Worm (Caenorhabditis elegans) whole organism, dauer: ENCODE measurements around the gene C09B8.4.

Source experiments
- unc-62 ChIP-seq: sonication (generic microtip); optimal IDR thresholded peaks from 2 replicates; lab custom pipeline; 2017; ENCODE audit warnings: missing biosample characterization, missing genetic modification reagents, missing genetic modification characterization

C09B8.4 gene

ce11 chrX:5987910-5988309 is 31.8 kb downstream of the C09B8.4 start:
- no peak for TF ChIP-seq unc-62 (GFP tag; lab: Kevin White, UChicago)

ce11 chrX:5985720-5986119 is 34.0 kb downstream of the C09B8.4 start:
- TF ChIP-seq unc-62 (GFP tag; lab: Kevin White, UChicago), result no peak

ce11 chrX:5984581-5985039 is 35.1 kb downstream of the C09B8.4 start, which contains the start of gene klp-13:
Gene klp-13, plus strand, starts transcription at chrX:5984989.
- TF ChIP-seq unc-62 (GFP tag; lab: Kevin White, UChicago), result no peak

ce11 chrX:5983267-5983666 is 36.5 kb downstream of the C09B8.4 start:
- TF ChIP-seq unc-62 (GFP tag; lab: Kevin White, UChicago), result no peak

ce11 chrX:5982799-5983198 is 36.9 kb downstream of the C09B8.4 start:
- TF ChIP-seq unc-62 (GFP tag; lab: Kevin White, UChicago), result no peak

ce11 chrX:5981698-5982097 is 38.0 kb downstream of the C09B8.4 start:
- no peak for TF ChIP-seq unc-62 (GFP tag; lab: Kevin White, UChicago)

ce11 chrX:5977754-5978153 is 42.0 kb downstream of the C09B8.4 start, which contains the start of gene kin-2:
Gene kin-2, minus strand, starts transcription at chrX:5977854.
- no peak for TF ChIP-seq unc-62 (GFP tag; lab: Kevin White, UChicago)

ce11 chrX:5976206-5976960 is 43.4 kb downstream of the C09B8.4 start:
- no peak for TF ChIP-seq unc-62 (GFP tag; lab: Kevin White, UChicago)

DNA sequence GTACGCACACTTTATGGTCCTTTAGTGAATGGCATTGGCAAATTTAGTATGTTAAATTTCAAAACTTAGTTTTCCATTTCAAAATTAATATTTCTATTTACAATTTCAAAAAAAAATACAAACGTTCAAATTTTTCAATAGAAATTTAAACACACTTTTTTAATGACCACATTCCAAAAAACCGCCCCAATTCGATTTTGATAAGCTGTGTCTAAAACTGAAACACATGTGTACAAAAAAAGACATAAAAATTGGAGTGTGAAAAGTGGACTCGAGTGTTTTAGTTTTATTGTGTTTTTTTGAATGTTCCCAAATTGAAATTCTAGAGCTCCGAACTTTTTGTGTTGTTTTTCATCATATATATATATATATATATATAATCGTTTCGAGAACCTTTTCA is 44.0 kb downstream of the C09B8.4 start:
- no peak for TF ChIP-seq unc-62 (GFP tag; lab: Kevin White, UChicago)

ce11 chrX:5975228-5975627 is 44.5 kb downstream of the C09B8.4 start:
- no peak for TF ChIP-seq unc-62 (GFP tag; lab: Kevin White, UChicago)

DNA sequence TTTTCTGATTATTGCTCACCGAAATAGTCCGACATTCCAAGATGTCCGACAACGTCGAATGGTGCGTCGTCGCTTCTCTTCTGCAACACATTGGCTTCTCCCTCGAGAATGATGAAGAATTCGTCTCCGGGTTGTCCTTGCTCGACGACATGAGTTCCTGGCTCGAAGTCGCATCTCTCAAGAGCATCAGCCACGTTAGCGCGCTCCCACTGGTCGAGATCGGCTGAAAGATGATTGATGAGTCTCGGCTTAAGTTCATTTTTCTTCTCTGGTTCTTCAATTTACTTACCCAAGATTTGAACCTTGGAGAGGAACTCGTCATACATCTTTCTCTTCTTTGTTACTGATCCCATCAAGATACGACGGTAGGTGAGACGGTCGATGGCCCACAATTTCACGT is 47.5 kb downstream of the C09B8.4 start:
- TF ChIP-seq unc-62 (GFP tag; lab: Kevin White, UChicago), result no peak
